Worm (Caenorhabditis elegans) whole organism, young adult: ENCODE measurements around the gene cogc-4.

ENCODE experiments used
- B0019.2 ChIP-seq: fragments of 200-800 bp; sonication (Bioruptor generic); conservative IDR thresholded peaks from 2 replicates; pipeline ENCODE4 v1.3.6; 2022; ENCODE audit warnings: missing genetic modification reagents, missing genetic modification characterization, missing compliant biosample characterization
- C06A6.2 ChIP-seq: fragments of 200-800 bp; sonication (Bioruptor generic); conservative IDR thresholded peaks from 2 replicates; pipeline ENCODE4 v1.3.6; 2022; ENCODE audit warnings: missing genetic modification characterization, missing compliant biosample characterization
- C17E4.6 ChIP-seq: fragments of 200-800 bp; sonication (Bioruptor generic); IDR thresholded peaks from 2 replicates; pipeline ENCODE4 v1.3.6; 2022; ENCODE audit warnings: missing genetic modification reagents, missing genetic modification characterization, missing compliant biosample characterization
- F10E7.11 ChIP-seq: sonication (generic microtip); optimal IDR thresholded peaks from 2 replicates; lab custom pipeline; 2017; ENCODE audit warnings: mild to moderate bottlenecking, missing genetic modification characterization, moderate library complexity, missing compliant biosample characterization
- F22D6.2 ChIP-seq: sonication (generic microtip); optimal IDR thresholded peaks from 2 replicates; lab custom pipeline; 2016; ENCODE audit warnings: mild to moderate bottlenecking, missing genetic modification characterization, missing compliant biosample characterization
- F39B2.1 ChIP-seq: fragments of 200-800 bp; sonication (Bioruptor generic); IDR thresholded peaks from 2 replicates; pipeline ENCODE4 v1.3.6; 2022; ENCODE audit warnings: missing genetic modification reagents, missing genetic modification characterization, missing compliant biosample characterization
- T07F8.4 ChIP-seq: sonication (generic microtip); optimal IDR thresholded peaks from 2 replicates; lab custom pipeline; 2016; ENCODE audit warnings: mild to moderate bottlenecking, missing genetic modification characterization, moderate library complexity, missing compliant biosample characterization
- Y53F4B.3 ChIP-seq: fragments of 200-800 bp; sonication (Bioruptor generic); IDR thresholded peaks from 2 replicates; pipeline ENCODE4 v1.3.6; 2022; ENCODE audit warnings: missing genetic modification reagents, missing genetic modification characterization, missing compliant biosample characterization
- Y67H2A.10 ChIP-seq: fragments of 200-800 bp; sonication (Bioruptor generic); conservative IDR thresholded peaks from 2 replicates; pipeline ENCODE4 v1.3.6; 2022; ENCODE audit warnings: missing genetic modification reagents, missing genetic modification characterization, missing compliant biosample characterization
- Y95B8A.8 ChIP-seq: fragments of 200-800 bp; sonication (Bioruptor generic); IDR thresholded peaks from 2 replicates; pipeline ENCODE4 v1.3.6; 2022; ENCODE audit warnings: missing genetic modification reagents, missing genetic modification characterization, missing compliant biosample characterization
- akir-1 ChIP-seq: fragments of 200-800 bp; sonication (Bioruptor generic); optimal IDR thresholded peaks from 2 replicates; lab custom pipeline; 2018; ENCODE audit warnings: mild to moderate bottlenecking, missing genetic modification characterization, moderate library complexity, missing compliant biosample characterization
- ama-1 ChIP-seq, 3 experiments: fragments of 150-350 bp in 1 of 3; sonication (generic microtip) in 2 of 3; optimal IDR thresholded peaks; 2 replicates each; lab custom pipeline; 2014 to 2018; ENCODE audit warnings: missing biosample characterization in 2 of 3, missing genetic modification characterization in 2 of 3, missing genetic modification reagents in 2 of 3
- atf-7 ChIP-seq: sonication (generic microtip); optimal IDR thresholded peaks from 2 replicates; lab custom pipeline; 2017; ENCODE audit warnings: mild to moderate bottlenecking, missing genetic modification characterization, missing compliant biosample characterization
- attf-3 ChIP-seq: fragments of 200-800 bp; sonication (Bioruptor generic); conservative IDR thresholded peaks from 2 replicates; pipeline ENCODE4 v1.3.6; 2022; ENCODE audit warnings: missing genetic modification reagents, missing genetic modification characterization, missing compliant biosample characterization
- bed-1 ChIP-seq: fragments of 200-800 bp; sonication (Bioruptor generic); IDR thresholded peaks from 2 replicates; pipeline ENCODE4 v1.3.6; 2022; ENCODE audit warnings: missing genetic modification reagents, missing genetic modification characterization, missing compliant biosample characterization
- cebp-1 ChIP-seq, 2 experiments: fragments of 200-800 bp in 1 of 2; sonication (Bioruptor generic) in 1 of 2; sonication (generic microtip) in 1 of 2; IDR thresholded peaks in 1 of 2; optimal IDR thresholded peaks in 1 of 2; 2 replicates each; pipeline versions ENCODE4 v1.3.6 to Lab custom; 2017 to 2022; ENCODE audit warnings: missing compliant biosample characterization in 2 of 2, missing genetic modification characterization in 2 of 2, mild to moderate bottlenecking in 1 of 2, missing genetic modification reagents in 1 of 2, moderate library complexity in 1 of 2
- ceh-100 ChIP-seq: fragments of 200-800 bp; sonication (Bioruptor generic); IDR thresholded peaks from 2 replicates; pipeline ENCODE4 v1.3.6; 2022; ENCODE audit warnings: missing genetic modification reagents, missing genetic modification characterization, missing compliant biosample characterization
- ceh-58 ChIP-seq: fragments of 200-800 bp; sonication (Bioruptor generic); IDR thresholded peaks from 2 replicates; pipeline ENCODE4 v1.3.6; 2022; ENCODE audit warnings: missing genetic modification characterization, missing compliant biosample characterization
- hlh-12 ChIP-seq: sonication (generic microtip); optimal IDR thresholded peaks from 2 replicates; lab custom pipeline; 2016; ENCODE audit warnings: missing genetic modification characterization, missing compliant biosample characterization
- hmg-20 ChIP-seq: fragments of 200-800 bp; sonication (Bioruptor generic); IDR thresholded peaks from 2 replicates; pipeline ENCODE4 v1.3.6; 2022; ENCODE audit warnings: missing genetic modification reagents, missing genetic modification characterization, missing compliant biosample characterization
- hrde-1 ChIP-seq: sonication (generic microtip); optimal IDR thresholded peaks from 2 replicates; lab custom pipeline; 2016; ENCODE audit warnings: missing genetic modification characterization, mild to moderate bottlenecking, missing compliant biosample characterization, moderate library complexity, missing genotype, missing genetic modification reagents, borderline replicate concordance
- let-607 ChIP-seq, 2 experiments: fragments of 200-800 bp in 1 of 2; sonication (Bioruptor generic) in 1 of 2; sonication (generic microtip) in 1 of 2; optimal IDR thresholded peaks; 2 replicates each; lab custom pipeline; 2016 to 2018; ENCODE audit warnings: mild to moderate bottlenecking in 2 of 2, missing compliant biosample characterization in 2 of 2, missing genetic modification characterization in 2 of 2, moderate library complexity in 2 of 2, missing genotype in 1 of 2
- lir-1 ChIP-seq: fragments of 200-800 bp; sonication (Bioruptor generic); conservative IDR thresholded peaks from 2 replicates; pipeline ENCODE4 v1.3.6; 2022; ENCODE audit warnings: missing genetic modification reagents, missing genetic modification characterization, missing compliant biosample characterization
- lsl-1 ChIP-seq: fragments of 200-800 bp; sonication (Bioruptor generic); optimal IDR thresholded peaks from 2 replicates; lab custom pipeline; 2018; ENCODE audit warnings: mild to moderate bottlenecking, missing genetic modification characterization, moderate library complexity, missing compliant biosample characterization
- madf-6 ChIP-seq: fragments of 200-800 bp; sonication (Bioruptor generic); IDR thresholded peaks from 2 replicates; pipeline ENCODE4 v1.3.6; 2022; ENCODE audit warnings: missing genetic modification reagents, missing genetic modification characterization, missing compliant biosample characterization
- mcd-1 ChIP-seq: fragments of 200-800 bp; sonication (Bioruptor generic); IDR thresholded peaks from 2 replicates; pipeline ENCODE4 v1.3.6; 2022; ENCODE audit warnings: missing genetic modification reagents, missing genetic modification characterization, missing compliant biosample characterization
- mel-28 ChIP-seq: sonication (generic microtip); optimal IDR thresholded peaks from 2 replicates; lab custom pipeline; 2016; ENCODE audit warnings: borderline replicate concordance, mild to moderate bottlenecking, missing genetic modification characterization, missing compliant biosample characterization
- mxl-1 ChIP-seq: sonication (generic microtip); optimal IDR thresholded peaks from 2 replicates; lab custom pipeline; 2016; ENCODE audit warnings: missing genetic modification characterization, missing compliant biosample characterization
- nfya-1 ChIP-seq: sonication (generic microtip); optimal IDR thresholded peaks from 2 replicates; lab custom pipeline; 2017; ENCODE audit warnings: antibody characterized with exemption, missing compliant biosample characterization, missing genetic modification characterization, borderline replicate concordance; ENCODE audit not compliant: insufficient read depth
- nhr-80 ChIP-seq: sonication (generic microtip); optimal IDR thresholded peaks from 2 replicates; lab custom pipeline; 2016; ENCODE audit warnings: missing genetic modification characterization, missing compliant biosample characterization
- pbrm-1 ChIP-seq: fragments of 200-800 bp; sonication (Bioruptor generic); IDR thresholded peaks from 2 replicates; pipeline ENCODE4 v1.3.6; 2022; ENCODE audit warnings: missing genetic modification reagents, missing genetic modification characterization, missing compliant biosample characterization
- rpc-1 ChIP-seq, 2 experiments: fragments of 150-350 bp in 1 of 2; sonication (generic microtip) in 1 of 2; optimal IDR thresholded peaks; 2 replicates each; lab custom pipeline; 2014 to 2018; ENCODE audit warnings: missing biosample characterization in 1 of 2, missing genetic modification characterization in 1 of 2, missing genetic modification reagents in 1 of 2, missing genotype in 1 of 2
- sea-2 ChIP-seq: fragments of 200-800 bp; sonication (Bioruptor generic); IDR thresholded peaks from 2 replicates; pipeline ENCODE4 v1.3.6; 2022; ENCODE audit warnings: missing genetic modification characterization, missing compliant biosample characterization
- snpc-1.1 ChIP-seq: sonication (generic microtip); optimal IDR thresholded peaks from 2 replicates; lab custom pipeline; 2017; ENCODE audit warnings: missing genetic modification characterization, mild to moderate bottlenecking, missing compliant biosample characterization, antibody characterized with exemption, moderate library complexity, missing genotype, missing genetic modification reagents; ENCODE audit not compliant: insufficient read depth
- snpc-1.3 ChIP-seq: sonication (generic microtip); optimal IDR thresholded peaks from 2 replicates; lab custom pipeline; 2017; ENCODE audit warnings: missing genetic modification characterization, mild to moderate bottlenecking, missing compliant biosample characterization, antibody characterized with exemption, moderate library complexity, missing genotype, missing genetic modification reagents; ENCODE audit not compliant: insufficient read depth
- snpc-3.4 ChIP-seq: sonication (generic microtip); optimal IDR thresholded peaks from 2 replicates; lab custom pipeline; 2017; ENCODE audit warnings: missing genetic modification characterization, mild to moderate bottlenecking, missing compliant biosample characterization, antibody characterized with exemption, moderate library complexity, missing genotype, missing genetic modification reagents
- somi-1 ChIP-seq: fragments of 200-800 bp; sonication (Bioruptor generic); optimal IDR thresholded peaks from 2 replicates; lab custom pipeline; 2018; ENCODE audit warnings: mild to moderate bottlenecking, missing genetic modification characterization, missing compliant biosample characterization
- sptf-2 ChIP-seq: fragments of 200-800 bp; sonication (Bioruptor generic); optimal IDR thresholded peaks from 2 replicates; lab custom pipeline; 2018; ENCODE audit warnings: mild to moderate bottlenecking, missing genetic modification characterization, missing compliant biosample characterization
- tbp1 ChIP-seq: fragments of 200-800 bp; sonication (Bioruptor generic); optimal IDR thresholded peaks from 2 replicates; lab custom pipeline; 2018; ENCODE audit warnings: mild to moderate bottlenecking, missing genetic modification characterization, missing compliant biosample characterization
- unc-62 ChIP-seq: fragments of 150-350 bp; optimal IDR thresholded peaks from 2 replicates; lab custom pipeline; 2014; ENCODE audit warnings: missing biosample characterization, missing genetic modification reagents, missing genetic modification characterization
- zfh-2 ChIP-seq: fragments of 200-800 bp; sonication (Bioruptor generic); conservative IDR thresholded peaks from 2 replicates; pipeline ENCODE4 v1.3.6; 2022; ENCODE audit warnings: missing genetic modification reagents, missing genetic modification characterization, missing compliant biosample characterization
- zim-3 ChIP-seq: sonication (generic microtip); optimal IDR thresholded peaks from 2 replicates; lab custom pipeline; 2017; ENCODE audit warnings: mild to moderate bottlenecking, missing genetic modification characterization, moderate library complexity, missing compliant biosample characterization
- ztf-18 ChIP-seq: sonication (generic microtip); optimal IDR thresholded peaks from 2 replicates; lab custom pipeline; 2016; ENCODE audit warnings: missing genotype, mild to moderate bottlenecking, missing genetic modification characterization, missing compliant biosample characterization
- ztf-28 ChIP-seq: fragments of 200-800 bp; sonication (Bioruptor generic); IDR thresholded peaks from 2 replicates; pipeline ENCODE4 v1.3.6; 2022; ENCODE audit warnings: missing genetic modification reagents, missing genetic modification characterization, missing compliant biosample characterization

cogc-4 gene

DNA sequence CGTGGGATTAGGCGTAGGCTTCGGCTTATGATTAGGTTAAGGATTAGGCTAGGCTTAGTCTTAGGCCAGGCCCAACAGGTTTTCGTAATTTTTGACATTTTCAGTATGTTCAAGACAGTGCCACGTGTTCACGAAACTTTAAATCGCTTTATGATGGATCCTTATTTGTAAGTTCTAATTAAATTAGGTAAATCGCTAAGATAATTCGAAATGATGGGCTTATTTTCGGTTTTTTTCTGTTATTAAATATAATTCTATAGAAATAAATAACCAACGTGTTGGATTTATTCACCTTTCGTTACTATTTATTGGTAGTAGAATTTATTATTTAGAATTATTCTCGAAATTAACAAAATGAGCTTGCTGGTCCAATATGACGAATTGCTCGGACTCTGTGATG, 1.8 kb upstream of the cogc-4 start, which contains the start of gene Y51H7C.8:
Gene Y51H7C.8, plus strand, starts transcription at position 301 of the 400 bp plus-strand sequence.
- no peak for TF ChIP-seq Y67H2A.10
- TF ChIP-seq lsl-1 (GFP tag; lab: Kevin White, UChicago) = no peak
- TF ChIP-seq B0019.2 = no peak
- no peak for TF ChIP-seq somi-1 (GFP tag; lab: Kevin White, UChicago)
- TF ChIP-seq mxl-1 = no peak
- TF ChIP-seq rpc-1 (optimal IDR thresholded peaks at IDR 0.05; lab: Kevin White, UChicago) = no peak
- no peak for TF ChIP-seq rpc-1 (tag; optimal IDR thresholded peaks at IDR 0.05; lab: Kevin White, UChicago)
- no peak for TF ChIP-seq zfh-2 (GFP tag; lab: Robert Waterston, UW)
- no peak for TF ChIP-seq ceh-100 (GFP tag; lab: Robert Waterston, UW)
- no peak for TF ChIP-seq cebp-1 (GFP tag; IDR thresholded peaks at IDR 0.05; lab: Robert Waterston, UW)
- no peak for TF ChIP-seq cebp-1 (tag; optimal IDR thresholded peaks at IDR 0.05; lab: Kevin White, UChicago)
- no peak for TF ChIP-seq atf-7 (tag; lab: Kevin White, UChicago)
- no peak for TF ChIP-seq T07F8.4 (tag; lab: Kevin White, UChicago)

ce11 chrII:1402167-1402619, 1.0 kb upstream of the cogc-4 start, which contains the start of gene Y51H7C.7:
TSS of gene Y51H7C.7 (plus strand) at chrII:1402569.
- TF ChIP-seq attf-3 (no peak), F39B2.1 (GFP tag; lab: Robert Waterston, UW) (no peak), nhr-80 (no peak), B0019.2 (no peak), snpc-1.3 (tag; lab: Kevin White, UChicago) (no peak), tbp1 (GFP tag; lab: Kevin White, UChicago) (peak; percentile 0), bed-1 (GFP tag; lab: Robert Waterston, UW) (no peak), hmg-20 (GFP tag; lab: Robert Waterston, UW) (no peak), ztf-28 (GFP tag; lab: Robert Waterston, UW) (no peak), snpc-1.1 (tag; lab: Kevin White, UChicago) (no peak), mel-28 (tag; lab: Kevin White, UChicago) (no peak), madf-6 (no peak), mcd-1 (GFP tag; lab: Robert Waterston, UW) (peak; percentile 74), lir-1 (GFP tag; lab: Robert Waterston, UW) (no peak), somi-1 (GFP tag; lab: Kevin White, UChicago) (no peak), C06A6.2 (GFP tag; lab: Robert Waterston, UW) (no peak), let-607 (tag; optimal IDR thresholded peaks at IDR 0.05; lab: Kevin White, UChicago) (no peak), rpc-1 (optimal IDR thresholded peaks at IDR 0.05; lab: Kevin White, UChicago) (no peak), rpc-1 (tag; optimal IDR thresholded peaks at IDR 0.05; lab: Kevin White, UChicago) (no peak), hrde-1 (tag; lab: Kevin White, UChicago) (no peak), snpc-3.4 (tag; lab: Kevin White, UChicago) (peak; percentile 22), nfya-1 (tag; lab: Kevin White, UChicago) (no peak), Y95B8A.8 (no peak), akir-1 (GFP tag; lab: Kevin White, UChicago) (no peak), hlh-12 (tag; lab: Kevin White, UChicago) (no peak), pbrm-1 (GFP tag; lab: Robert Waterston, UW) (peak; percentile 34; the same call in 1 of the 2 replicates), F10E7.11 (tag; lab: Kevin White, UChicago) (no peak), ztf-18 (tag; lab: Kevin White, UChicago) (peak; percentile 92), unc-62 (GFP tag; lab: Kevin White, UChicago) (no peak), ceh-58 (GFP tag; lab: Robert Waterston, UW) (no peak), lsl-1 (GFP tag; lab: Kevin White, UChicago) (peak; percentile 31), Y53F4B.3 (no peak), sptf-2 (GFP tag; lab: Kevin White, UChicago) (no peak), atf-7 (tag; lab: Kevin White, UChicago) (no peak), ama-1 (optimal IDR thresholded peaks at IDR 0.05; lab: Kevin White, UChicago) (no peak), ama-1 (GFP tag; optimal IDR thresholded peaks at IDR 0.05; lab: Kevin White, UChicago) (no peak), C17E4.6 (GFP tag; lab: Robert Waterston, UW) (no peak), zim-3 (no peak), sea-2 (GFP tag; lab: Robert Waterston, UW) (no peak), F22D6.2 (no peak)
